Worm (Caenorhabditis elegans) whole organism, mixed stage, embryonic: ENCODE measurements around the gene gen-1.

Experiments
- bed-3 ChIP-seq: fragments of 200-800 bp; sonication (Bioruptor generic); optimal IDR thresholded peaks from 3 replicates; lab custom pipeline; 2018; ENCODE audit warnings: mild to moderate bottlenecking, missing genetic modification characterization, moderate library complexity, missing compliant biosample characterization
- blmp-1 ChIP-seq: fragments of 150-350 bp; optimal IDR thresholded peaks from 2 replicates; lab custom pipeline; 2014; ENCODE audit warnings: missing biosample characterization, missing genetic modification characterization
- ceh-39 ChIP-seq: fragments of 150-350 bp; optimal IDR thresholded peaks from 2 replicates; lab custom pipeline; 2014; ENCODE audit warnings: missing biosample characterization, missing genetic modification characterization
- ceh-43 ChIP-seq: fragments of 200-800 bp; sonication (Bioruptor generic); optimal IDR thresholded peaks from 2 replicates; lab custom pipeline; 2018; ENCODE audit warnings: mild to moderate bottlenecking, missing genetic modification characterization, moderate library complexity, missing compliant biosample characterization
- ceh-83 ChIP-seq: fragments of 200-800 bp; sonication (Bioruptor generic); optimal IDR thresholded peaks from 2 replicates; lab custom pipeline; 2018; ENCODE audit warnings: mild to moderate bottlenecking, missing genetic modification characterization, missing compliant biosample characterization
- ces-1 ChIP-seq: fragments of 150-350 bp; optimal IDR thresholded peaks from 2 replicates; lab custom pipeline; 2014; ENCODE audit warnings: missing biosample characterization, missing genetic modification reagents, missing genetic modification characterization
- drap-1 ChIP-seq: fragments of 200-800 bp; sonication (Bioruptor generic); optimal IDR thresholded peaks from 3 replicates; lab custom pipeline; 2018; ENCODE audit warnings: mild to moderate bottlenecking, missing genetic modification characterization, missing compliant biosample characterization
- elt-1 ChIP-seq: sonication (generic microtip); optimal IDR thresholded peaks from 2 replicates; lab custom pipeline; 2017; ENCODE audit warnings: missing genetic modification characterization, mild to moderate bottlenecking, missing compliant biosample characterization, antibody characterized with exemption, moderate library complexity, borderline replicate concordance; ENCODE audit not compliant: insufficient read depth
- elt-3 ChIP-seq: fragments of 150-350 bp; optimal IDR thresholded peaks from 2 replicates; lab custom pipeline; 2014; ENCODE audit warnings: missing biosample characterization, missing genetic modification characterization
- flh-1 ChIP-seq: fragments of 200-800 bp; sonication (Bioruptor generic); optimal IDR thresholded peaks from 2 replicates; lab custom pipeline; 2018; ENCODE audit warnings: mild to moderate bottlenecking, missing genetic modification characterization, moderate library complexity, missing compliant biosample characterization
- ham-2 ChIP-seq: fragments of 200-800 bp; sonication (Bioruptor generic); optimal IDR thresholded peaks from 2 replicates; lab custom pipeline; 2018; ENCODE audit warnings: mild to moderate bottlenecking, missing genetic modification characterization, missing compliant biosample characterization
- hlh-1 ChIP-seq: fragments of 150-350 bp; optimal IDR thresholded peaks from 2 replicates; lab custom pipeline; 2014; ENCODE audit warnings: missing biosample characterization, missing genetic modification reagents, missing genetic modification characterization
- lin-13 ChIP-seq: fragments of 150-350 bp; optimal IDR thresholded peaks from 2 replicates; lab custom pipeline; 2014; ENCODE audit warnings: missing biosample characterization, missing genetic modification characterization
- lin-32 ChIP-seq: fragments of 200-800 bp; sonication (Bioruptor generic); optimal IDR thresholded peaks from 2 replicates; lab custom pipeline; 2018; ENCODE audit warnings: mild to moderate bottlenecking, missing genetic modification characterization, missing compliant biosample characterization
- lsy-2 ChIP-seq: fragments of 150-350 bp; optimal IDR thresholded peaks from 2 replicates; lab custom pipeline; 2014; ENCODE audit warnings: missing biosample characterization, missing genetic modification characterization
- mab-5 ChIP-seq: fragments of 150-350 bp; optimal IDR thresholded peaks from 2 replicates; lab custom pipeline; 2014; ENCODE audit warnings: missing biosample characterization, missing genetic modification characterization
- mep-1 ChIP-seq: fragments of 150-350 bp; optimal IDR thresholded peaks from 2 replicates; lab custom pipeline; 2017; ENCODE audit warnings: missing biosample characterization, missing genetic modification reagents, missing genetic modification characterization, inconsistent platforms
- mls-2 ChIP-seq: sonication (generic microtip); optimal IDR thresholded peaks from 2 replicates; lab custom pipeline; 2016; ENCODE audit warnings: mild to moderate bottlenecking, missing genetic modification characterization, moderate library complexity, missing compliant biosample characterization
- nhr-12 ChIP-seq: fragments of 150-350 bp; optimal IDR thresholded peaks from 2 replicates; lab custom pipeline; 2014; ENCODE audit warnings: missing biosample characterization, missing genetic modification characterization
- nhr-2 ChIP-seq: fragments of 150-350 bp; optimal IDR thresholded peaks from 2 replicates; lab custom pipeline; 2014; ENCODE audit warnings: missing biosample characterization, missing genetic modification characterization
- nhr-237 ChIP-seq: fragments of 150-350 bp; optimal IDR thresholded peaks from 2 replicates; lab custom pipeline; 2014; ENCODE audit warnings: missing biosample characterization, missing genetic modification characterization
- nhr-28 ChIP-seq: fragments of 150-350 bp; optimal IDR thresholded peaks from 2 replicates; lab custom pipeline; 2014; ENCODE audit warnings: missing biosample characterization, missing genetic modification characterization
- pha-4 ChIP-seq: fragments of 150-350 bp; optimal IDR thresholded peaks from 2 replicates; lab custom pipeline; 2018; ENCODE audit warnings: missing biosample characterization, missing genetic modification reagents, missing genetic modification characterization
- sem-2 ChIP-seq: fragments of 200-800 bp; sonication (Bioruptor generic); optimal IDR thresholded peaks from 2 replicates; lab custom pipeline; 2018; ENCODE audit warnings: mild to moderate bottlenecking, missing genetic modification characterization, missing compliant biosample characterization
- snpc-4 ChIP-seq: fragments of 150-350 bp; optimal IDR thresholded peaks from 2 replicates; lab custom pipeline; 2014; ENCODE audit warnings: missing biosample characterization, missing genetic modification characterization
- sptf-1 ChIP-seq: sonication (generic microtip); optimal IDR thresholded peaks from 2 replicates; lab custom pipeline; 2017; ENCODE audit warnings: mild to moderate bottlenecking, missing genetic modification characterization, moderate library complexity, missing compliant biosample characterization
- tbx-8 ChIP-seq: fragments of 200-800 bp; sonication (Bioruptor generic); optimal IDR thresholded peaks from 2 replicates; lab custom pipeline; 2018; ENCODE audit warnings: mild to moderate bottlenecking, missing genetic modification characterization, moderate library complexity, missing compliant biosample characterization
- unc-120 ChIP-seq: sonication (generic microtip); optimal IDR thresholded peaks from 2 replicates; lab custom pipeline; 2017; ENCODE audit warnings: missing genetic modification characterization, missing compliant biosample characterization; ENCODE audit not compliant: poor library complexity, severe bottlenecking
- unc-39 ChIP-seq: fragments of 150-350 bp; optimal IDR thresholded peaks from 2 replicates; lab custom pipeline; 2014; ENCODE audit warnings: missing biosample characterization, missing genetic modification characterization
- unc-62 ChIP-seq: fragments of 150-350 bp; optimal IDR thresholded peaks from 2 replicates; lab custom pipeline; 2014; ENCODE audit warnings: missing biosample characterization, missing genetic modification reagents, missing genetic modification characterization
- zip-8 ChIP-seq: fragments of 150-350 bp; optimal IDR thresholded peaks from 2 replicates; lab custom pipeline; 2014; ENCODE audit warnings: missing biosample characterization, missing genetic modification characterization
- ztf-11 ChIP-seq: fragments of 150-350 bp; optimal IDR thresholded peaks from 2 replicates; lab custom pipeline; 2014; ENCODE audit warnings: missing biosample characterization, missing genetic modification characterization

gen-1 gene

ce11 chrIII:6240528-6240927 lies 7.4 kb downstream of the gen-1 start, which contains the start of gene T12A2.3:
T12A2.3 (plus strand) TSS chrIII:6240828.
- TF ChIP-seq mep-1, result no peak
- TF ChIP-seq bed-3 (GFP tag; lab: Kevin White, UChicago), result no peak
- TF ChIP-seq tbx-8, result no peak
- TF ChIP-seq elt-3 (tag; lab: Kevin White, UChicago), result no peak
- TF ChIP-seq sptf-1, result no peak
- no peak for TF ChIP-seq ces-1 (GFP tag; lab: Kevin White, UChicago)
- no peak for TF ChIP-seq unc-39 (tag; lab: Kevin White, UChicago)
- TF ChIP-seq mab-5 (tag; lab: Kevin White, UChicago), result no peak
- no peak for TF ChIP-seq drap-1 (GFP tag; lab: Kevin White, UChicago)
- TF ChIP-seq nhr-12, result no peak
- no peak for TF ChIP-seq mls-2 (tag; lab: Kevin White, UChicago)
- TF ChIP-seq lsy-2 (tag; lab: Kevin White, UChicago), result no peak
- TF ChIP-seq lin-13 (tag; lab: Kevin White, UChicago), result no peak
- no peak for TF ChIP-seq elt-1 (tag; lab: Kevin White, UChicago)
- TF ChIP-seq, all 35 proteins: peak for 0

ce11 chrIII:6236649-6237048 lies 11.3 kb downstream of the gen-1 start, which contains the start of gene T12A2.21:
T12A2.21 (minus strand) TSS chrIII:6236749.
- TF ChIP-seq nhr-28 (tag; lab: Kevin White, UChicago) (no peak), ceh-43 (GFP tag; lab: Kevin White, UChicago) (no peak), flh-1 (GFP tag; lab: Kevin White, UChicago) (no peak), lin-32 (GFP tag; lab: Kevin White, UChicago) (no peak)
- TF ChIP-seq, all 35 proteins: peak for 0

ce11 chrIII:6231880-6232279 lies 16.1 kb downstream of the gen-1 start:
- TF ChIP-seq drap-1 (GFP tag; lab: Kevin White, UChicago), result no peak
- peak; percentile 60 for TF ChIP-seq elt-3 (tag; lab: Kevin White, UChicago)

ce11 chrIII:6230870-6231269 lies 17.1 kb downstream of the gen-1 start, which contains the start of gene esyt-2:
esyt-2 (minus strand) TSS chrIII:6230970.
- TF ChIP-seq tbx-8 (no peak), elt-1 (tag; lab: Kevin White, UChicago) (no peak), bed-3 (GFP tag; lab: Kevin White, UChicago) (no peak), hlh-1 (tag; lab: Kevin White, UChicago) (no peak)
- TF ChIP-seq, all 35 proteins: peak for 0

- no peak for TF ChIP-seq pha-4 (tag; lab: Kevin White, UChicago)
- no peak for TF ChIP-seq unc-120 (tag; lab: Kevin White, UChicago)
- TF ChIP-seq nhr-237 (tag; lab: Kevin White, UChicago), result no peak
- TF ChIP-seq zip-8, result no peak
- TF ChIP-seq tbx-8, result no peak
- no peak for TF ChIP-seq ces-1 (GFP tag; lab: Kevin White, UChicago)
- TF ChIP-seq lin-13 (tag; lab: Kevin White, UChicago), result no peak
- TF ChIP-seq elt-3 (tag; lab: Kevin White, UChicago), result no peak
- TF ChIP-seq flh-1 (GFP tag; lab: Kevin White, UChicago), result no peak
- TF ChIP-seq bed-3 (GFP tag; lab: Kevin White, UChicago), result no peak
- no peak for TF ChIP-seq sem-2 (GFP tag; lab: Kevin White, UChicago)
- no peak for TF ChIP-seq mep-1
- TF ChIP-seq ztf-11 (tag; lab: Kevin White, UChicago), result no peak
- no peak for TF ChIP-seq nhr-2 (tag; lab: Kevin White, UChicago)
Measured at ce11 chrIII:6221403-6221802, 26.6 kb downstream of the gen-1 start.

- no peak for TF ChIP-seq pha-4 (tag; lab: Kevin White, UChicago)
- no peak for TF ChIP-seq nhr-28 (tag; lab: Kevin White, UChicago)
- no peak for TF ChIP-seq tbx-8
- TF ChIP-seq ceh-83 (GFP tag; lab: Kevin White, UChicago), result no peak
- TF ChIP-seq mls-2 (tag; lab: Kevin White, UChicago), result no peak
- TF ChIP-seq ham-2 (GFP tag; lab: Kevin White, UChicago), result no peak
- TF ChIP-seq snpc-4 (tag; lab: Kevin White, UChicago), result no peak
- no peak for TF ChIP-seq ceh-39 (tag; lab: Kevin White, UChicago)
- no peak for TF ChIP-seq nhr-12
- no peak for TF ChIP-seq unc-120 (tag; lab: Kevin White, UChicago)
- no peak for TF ChIP-seq sptf-1
- no peak for TF ChIP-seq sem-2 (GFP tag; lab: Kevin White, UChicago)
- TF ChIP-seq mep-1, result no peak
- TF ChIP-seq blmp-1 (tag; lab: Kevin White, UChicago), result no peak
- no peak for TF ChIP-seq unc-62 (GFP tag; lab: Kevin White, UChicago)
- no peak for TF ChIP-seq lin-13 (tag; lab: Kevin White, UChicago)
- no peak for TF ChIP-seq nhr-2 (tag; lab: Kevin White, UChicago)
- TF ChIP-seq lsy-2 (tag; lab: Kevin White, UChicago), result no peak
Measured at ce11 chrIII:6216833-6217466, 31.0 kb downstream of the gen-1 start, which contains the start of gene hot-4. hot-4 (plus strand) TSS chrIII:6217416.
